Worm (Caenorhabditis elegans) whole organism, late embryonic: ENCODE data around the gene srw-99.

Experiments used
- T23F11.4 ChIP-seq: fragments of 200-800 bp; sonication (Bioruptor generic); optimal IDR thresholded peaks from 2 replicates; lab custom pipeline; 2018; ENCODE audit warnings: mild to moderate bottlenecking, missing genetic modification characterization, missing compliant biosample characterization
- ama-1 ChIP-seq: fragments of 150-350 bp; optimal IDR thresholded peaks from 2 replicates; lab custom pipeline; 2014
- ceh-9 ChIP-seq: sonication (generic microtip); optimal IDR thresholded peaks from 2 replicates; lab custom pipeline; 2016; ENCODE audit warnings: mild to moderate bottlenecking, missing genetic modification characterization, inconsistent platforms, missing compliant biosample characterization
- elt-2 ChIP-seq: sonication (generic microtip); optimal IDR thresholded peaks from 2 replicates; lab custom pipeline; 2016; ENCODE audit warnings: missing genetic modification reagents, missing genetic modification characterization, missing compliant biosample characterization
- fkh-10 ChIP-seq: fragments of 150-350 bp; optimal IDR thresholded peaks from 2 replicates; lab custom pipeline; 2014; ENCODE audit warnings: missing biosample characterization, missing genetic modification reagents, missing genetic modification characterization
- mec-3 ChIP-seq: sonication (generic microtip); optimal IDR thresholded peaks from 2 replicates; lab custom pipeline; 2016; ENCODE audit warnings: borderline replicate concordance, missing genetic modification characterization, missing compliant biosample characterization
- pqm-1 ChIP-seq: sonication (generic microtip); optimal IDR thresholded peaks from 2 replicates; lab custom pipeline; 2016; ENCODE audit warnings: missing genetic modification characterization, missing compliant biosample characterization
- tbx-2 ChIP-seq: sonication (generic microtip); optimal IDR thresholded peaks from 2 replicates; lab custom pipeline; 2016; ENCODE audit warnings: missing genetic modification characterization, missing compliant biosample characterization

DNA sequence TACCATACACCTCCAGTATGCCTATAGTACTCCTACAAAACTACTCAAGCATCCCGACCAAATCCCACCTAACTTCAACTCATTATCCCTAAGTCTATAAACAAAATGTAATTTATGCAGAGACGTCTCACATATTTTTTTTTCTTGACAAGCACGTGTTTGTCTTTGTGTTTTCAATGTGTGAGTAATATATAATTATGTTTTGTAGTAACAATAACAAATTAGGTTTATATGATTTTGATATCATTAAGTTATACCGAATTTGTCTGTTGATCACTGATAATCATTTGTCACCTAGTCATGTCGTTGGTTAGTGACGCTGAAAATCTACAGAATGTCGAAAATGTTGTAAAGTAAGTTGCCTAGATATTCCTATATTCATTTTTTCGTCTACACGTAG is 11.4 kb downstream of the srw-99 start, which contains the start of gene srw-102:
- no peak for TF ChIP-seq mec-3 (tag; lab: Kevin White, UChicago)
- TF ChIP-seq ama-1 (lab: Kevin White, UChicago): no peak
- TF ChIP-seq pqm-1: no peak
- TF ChIP-seq tbx-2 (tag; lab: Kevin White, UChicago): no peak
- TF ChIP-seq elt-2 (tag; lab: Kevin White, UChicago): no peak
- TF ChIP-seq fkh-10 (GFP tag; lab: Kevin White, UChicago): no peak
- no peak for TF ChIP-seq T23F11.4
- TF ChIP-seq ceh-9 (tag; lab: Kevin White, UChicago): no peak
